Worm (Caenorhabditis elegans) whole organism, late embryonic: ENCODE results near the gene C08F8.6.

Experiments
- K09A11.1 ChIP-seq: sonication (generic microtip); optimal IDR thresholded peaks from 2 replicates; lab custom pipeline; 2017; ENCODE audit warnings: antibody characterized with exemption, mild to moderate bottlenecking, missing genetic modification characterization, missing compliant biosample characterization; ENCODE audit not compliant: insufficient read depth
- T23F11.4 ChIP-seq: fragments of 200-800 bp; sonication (Bioruptor generic); optimal IDR thresholded peaks from 2 replicates; lab custom pipeline; 2018; ENCODE audit warnings: mild to moderate bottlenecking, missing genetic modification characterization, missing compliant biosample characterization
- ceh-30 ChIP-seq: fragments of 150-350 bp; optimal IDR thresholded peaks from 2 replicates; lab custom pipeline; 2014; ENCODE audit warnings: missing biosample characterization, missing genetic modification characterization
- ceh-9 ChIP-seq: sonication (generic microtip); optimal IDR thresholded peaks from 2 replicates; lab custom pipeline; 2016; ENCODE audit warnings: mild to moderate bottlenecking, missing genetic modification characterization, inconsistent platforms, missing compliant biosample characterization
- elt-4 ChIP-seq: sonication (generic microtip); optimal IDR thresholded peaks from 2 replicates; lab custom pipeline; 2016; ENCODE audit warnings: missing genetic modification characterization, missing compliant biosample characterization
- hlh-13 ChIP-seq: fragments of 200-800 bp; sonication (Bioruptor generic); optimal IDR thresholded peaks from 2 replicates; lab custom pipeline; 2018; ENCODE audit warnings: mild to moderate bottlenecking, missing genetic modification characterization, missing compliant biosample characterization
- hlh-6 ChIP-seq: sonication (generic microtip); optimal IDR thresholded peaks from 2 replicates; lab custom pipeline; 2016; ENCODE audit warnings: missing genotype, missing genetic modification characterization, missing compliant biosample characterization
- lin-11 ChIP-seq: fragments of 200-800 bp; sonication (Bioruptor generic); optimal IDR thresholded peaks from 2 replicates; lab custom pipeline; 2018; ENCODE audit warnings: mild to moderate bottlenecking, missing genetic modification characterization, missing compliant biosample characterization
- npax-4 ChIP-seq: sonication (generic microtip); optimal IDR thresholded peaks from 2 replicates; lab custom pipeline; 2016; ENCODE audit warnings: missing genetic modification characterization, missing compliant biosample characterization
- pha-4 ChIP-seq: fragments of 150-350 bp; optimal IDR thresholded peaks from 2 replicates; lab custom pipeline; 2018; ENCODE audit warnings: missing biosample characterization, missing genetic modification reagents, missing genetic modification characterization
- syd-9 ChIP-seq: sonication (generic microtip); optimal IDR thresholded peaks from 2 replicates; lab custom pipeline; 2016; ENCODE audit warnings: mild to moderate bottlenecking, missing genetic modification characterization, moderate library complexity, missing compliant biosample characterization

- TF ChIP-seq hlh-13 (GFP tag; lab: Kevin White, UChicago) (no peak), pha-4 (no peak), elt-4 (tag; lab: Kevin White, UChicago) (no peak), lin-11 (tag; lab: Kevin White, UChicago) (no peak), K09A11.1 (tag; lab: Kevin White, UChicago) (no peak), npax-4 (no peak), ceh-30 (tag; lab: Kevin White, UChicago) (no peak), T23F11.4 (GFP tag; lab: Kevin White, UChicago) (no peak), syd-9 (no peak), ceh-9 (tag; lab: Kevin White, UChicago) (no peak), hlh-6 (tag; lab: Kevin White, UChicago) (no peak)
These were observed 18.2 kb downstream of the C08F8.6 start for ce11 chrIV:11146492-11146891.
